Worm (Caenorhabditis elegans): ENCODE results near the gene K04A8.20.

ce11 chrV:6593700-6594244 lies 44.5 kb downstream of the K04A8.20 start, which contains the start of gene hcp-1:
- TF ChIP-seq flt-1 (GFP tag; IDR thresholded peaks at IDR 0.05) (no peak), aly-1 (tag; optimal IDR thresholded peaks at IDR 0.05) (no peak), ama-1 (optimal IDR thresholded peaks at IDR 0.05) (no peak), B0310.2 (tag; optimal IDR thresholded peaks at IDR 0.05) (no peak)
